Fruit fly (Drosophila melanogaster) whole organism, embryonic: ENCODE data around the gene CG31683.

Source experiments
- Abd-B ChIP-seq: fragments of 200-800 bp; sonication (Bioruptor generic); optimal IDR thresholded peaks from 2 replicates; lab custom pipeline; 2018; ENCODE audit warnings: missing biosample characterization, mild to moderate bottlenecking, missing genetic modification characterization, moderate library complexity
- BEAF-32 ChIP-seq: fragments of 200-800 bp; sonication (Bioruptor generic); optimal IDR thresholded peaks from 3 replicates; lab custom pipeline; 2017; ENCODE audit warnings: missing biosample characterization, missing genetic modification characterization, mild to moderate bottlenecking, moderate library complexity, missing genetic modification reagents
- C15 ChIP-seq: fragments of 200-800 bp; sonication (Bioruptor generic); IDR thresholded peaks from 3 replicates; pipeline ENCODE4 v1.3.6; 2022; ENCODE audit warnings: missing biosample characterization, missing genetic modification characterization
- CG1024 ChIP-seq: fragments of 200-800 bp; sonication (Bioruptor generic); IDR thresholded peaks from 2 replicates; pipeline ENCODE4 v1.3.6; 2022; ENCODE audit warnings: missing biosample characterization, missing genetic modification characterization
- CG10543 ChIP-seq: fragments of 200-800 bp; sonication (Bioruptor generic); optimal IDR thresholded peaks from 3 replicates; lab custom pipeline; 2017; ENCODE audit warnings: missing biosample characterization, mild to moderate bottlenecking, missing genetic modification characterization, moderate library complexity
- CG11398 ChIP-seq: fragments of 200-800 bp; sonication (Bioruptor generic); optimal IDR thresholded peaks from 2 replicates; lab custom pipeline; 2016; ENCODE audit warnings: missing biosample characterization, missing genetic modification characterization
- CG12769 ChIP-seq: fragments of 200-800 bp; sonication (Bioruptor generic); optimal IDR thresholded peaks from 2 replicates; lab custom pipeline; 2019; ENCODE audit warnings: missing biosample characterization, mild to moderate bottlenecking, missing genetic modification characterization, moderate library complexity
- CG13123 ChIP-seq: fragments of 200-800 bp; sonication (Bioruptor generic); optimal IDR thresholded peaks from 2 replicates; lab custom pipeline; 2016; ENCODE audit warnings: missing biosample characterization, missing genetic modification characterization
- CG13424 ChIP-seq: fragments of 200-800 bp; sonication (Bioruptor generic); optimal IDR thresholded peaks from 2 replicates; lab custom pipeline; 2019; ENCODE audit warnings: missing biosample characterization, mild to moderate bottlenecking, missing genetic modification characterization, moderate library complexity
- CG13624 ChIP-seq: fragments of 200-800 bp; sonication (Bioruptor generic); optimal IDR thresholded peaks from 2 replicates; lab custom pipeline; 2016; ENCODE audit warnings: missing biosample characterization, missing genetic modification characterization
- CG13894 ChIP-seq: fragments of 200-800 bp; sonication (Bioruptor generic); optimal IDR thresholded peaks from 3 replicates; lab custom pipeline; 2018; ENCODE audit warnings: missing biosample characterization, mild to moderate bottlenecking, missing genetic modification characterization, moderate library complexity
- CG2712 ChIP-seq: fragments of 200-800 bp; optimal IDR thresholded peaks from 3 replicates; lab custom pipeline; 2019; ENCODE audit warnings: missing biosample characterization, mild to moderate bottlenecking, missing genetic modification characterization, moderate library complexity
- CG34376 ChIP-seq: fragments of 200-800 bp; sonication (Bioruptor generic); optimal IDR thresholded peaks from 2 replicates; lab custom pipeline; 2018; ENCODE audit warnings: missing biosample characterization, mild to moderate bottlenecking, missing genetic modification characterization
- CG34422 ChIP-seq: fragments of 200-800 bp; sonication (Bioruptor generic); IDR thresholded peaks from 3 replicates; pipeline ENCODE4 v1.3.6; 2022; ENCODE audit warnings: missing biosample characterization, missing genetic modification characterization
- CG4707 ChIP-seq: fragments of 200-800 bp; sonication (Bioruptor generic); optimal IDR thresholded peaks from 2 replicates; lab custom pipeline; 2018; ENCODE audit warnings: missing biosample characterization, mild to moderate bottlenecking, missing genetic modification characterization, moderate library complexity
- CG4820 ChIP-seq: fragments of 200-800 bp; sonication (Bioruptor generic); optimal IDR thresholded peaks from 3 replicates; lab custom pipeline; 2016; ENCODE audit warnings: missing biosample characterization, missing genetic modification characterization
- Camta ChIP-seq: fragments of 200-800 bp; sonication (Bioruptor generic); optimal IDR thresholded peaks from 2 replicates; lab custom pipeline; 2016; ENCODE audit warnings: missing biosample characterization, missing genetic modification characterization
- Dip2 ChIP-seq: fragments of 200-800 bp; sonication (Bioruptor generic); IDR thresholded peaks from 2 replicates; pipeline ENCODE4 v1.3.6; 2022; ENCODE audit warnings: missing biosample characterization, missing genetic modification characterization
- Dll ChIP-seq: fragments of 200-800 bp; sonication (Bioruptor generic); IDR thresholded peaks from 4 replicates; pipeline ENCODE4 v1.3.6; 2022; ENCODE audit warnings: missing biosample characterization, missing genetic modification characterization; ENCODE audit not compliant: partially characterized antibody
- Dp ChIP-seq: fragments of 200-800 bp; sonication (Bioruptor generic); optimal IDR thresholded peaks from 2 replicates; lab custom pipeline; 2018; ENCODE audit warnings: missing biosample characterization, mild to moderate bottlenecking, missing genetic modification characterization, moderate library complexity
- Dref ChIP-seq: fragments of 200-800 bp; sonication (Bioruptor generic); IDR thresholded peaks from 2 replicates; pipeline ENCODE4 v1.3.6; 2022; ENCODE audit warnings: missing biosample characterization, missing genetic modification characterization
- Drgx ChIP-seq: fragments of 200-800 bp; sonication (Bioruptor generic); IDR thresholded peaks from 2 replicates; pipeline ENCODE4 v1.3.6; 2022; ENCODE audit warnings: missing biosample characterization, missing genetic modification characterization
- Fer3 ChIP-seq: fragments of 200-800 bp; sonication (Bioruptor generic); optimal IDR thresholded peaks from 2 replicates; lab custom pipeline; 2018; ENCODE audit warnings: missing biosample characterization, mild to moderate bottlenecking, missing genetic modification characterization, moderate library complexity
- HLH3B ChIP-seq: fragments of 200-800 bp; sonication (Bioruptor generic); IDR thresholded peaks from 2 replicates; pipeline ENCODE4 v1.3.6; 2022; ENCODE audit warnings: missing biosample characterization, missing genetic modification characterization
- Lim3 ChIP-seq: fragments of 200-800 bp; sonication (Bioruptor generic); IDR thresholded peaks from 2 replicates; pipeline ENCODE4 v1.3.6; 2022; ENCODE audit warnings: missing biosample characterization, missing genetic modification characterization
- NC2β ChIP-seq: fragments of 200-800 bp; sonication (Bioruptor generic); optimal IDR thresholded peaks from 2 replicates; lab custom pipeline; 2016; ENCODE audit warnings: missing biosample characterization, missing genetic modification characterization
- Nf-YA ChIP-seq: fragments of 200-800 bp; sonication (Bioruptor generic); IDR thresholded peaks from 2 replicates; pipeline ENCODE4 v1.3.6; 2022; ENCODE audit warnings: missing biosample characterization, missing genetic modification characterization
- Poxn ChIP-seq: fragments of 200-800 bp; sonication (Bioruptor generic); IDR thresholded peaks from 2 replicates; pipeline ENCODE4 v1.3.6; 2022; ENCODE audit warnings: missing biosample characterization, missing genetic modification characterization
- Vsx1 ChIP-seq: fragments of 200-800 bp; sonication (Bioruptor generic); optimal IDR thresholded peaks from 2 replicates; lab custom pipeline; 2017; ENCODE audit warnings: missing biosample characterization, mild to moderate bottlenecking, missing genetic modification characterization, missing genetic modification reagents
- ato ChIP-seq: fragments of 200-800 bp; sonication (Bioruptor generic); IDR thresholded peaks from 2 replicates; pipeline ENCODE4 v1.3.6; 2022; ENCODE audit warnings: missing biosample characterization, missing genetic modification characterization; ENCODE audit not compliant: partially characterized antibody
- cad ChIP-seq: fragments of >200 bp; optimal IDR thresholded peaks from 2 replicates; lab custom pipeline; 2017; ENCODE audit warnings: missing biosample characterization, missing genetic modification characterization
- caup ChIP-seq: fragments of 200-800 bp; sonication (Bioruptor generic); optimal IDR thresholded peaks from 3 replicates; lab custom pipeline; 2017; ENCODE audit warnings: missing biosample characterization, mild to moderate bottlenecking, missing genetic modification characterization, moderate library complexity; ENCODE audit not compliant: severe bottlenecking
- corto ChIP-seq: fragments of 200-800 bp; sonication (Bioruptor generic); optimal IDR thresholded peaks from 2 replicates; lab custom pipeline; 2016; ENCODE audit warnings: missing biosample characterization, mild to moderate bottlenecking, missing genetic modification characterization, moderate library complexity
- eyg ChIP-seq: fragments of 200-800 bp; sonication (Bioruptor generic); optimal IDR thresholded peaks from 3 replicates; lab custom pipeline; 2016; ENCODE audit warnings: missing biosample characterization, missing genetic modification characterization
- gfzf ChIP-seq: fragments of 200-800 bp; sonication (Bioruptor generic); optimal IDR thresholded peaks from 2 replicates; lab custom pipeline; 2016; ENCODE audit warnings: missing biosample characterization, mild to moderate bottlenecking, missing genetic modification characterization, moderate library complexity
- inv ChIP-seq: fragments of 200-800 bp; sonication (Bioruptor generic); IDR thresholded peaks from 2 replicates; pipeline ENCODE4 v1.3.6; 2022; ENCODE audit warnings: missing biosample characterization, missing genetic modification characterization; ENCODE audit not compliant: partially characterized antibody
- p53 ChIP-seq: fragments of 200-800 bp; sonication (Bioruptor generic); optimal IDR thresholded peaks from 2 replicates; lab custom pipeline; 2016; ENCODE audit warnings: missing biosample characterization, missing genetic modification characterization
- pum ChIP-seq: fragments of 200-800 bp; sonication (Bioruptor generic); optimal IDR thresholded peaks from 2 replicates; lab custom pipeline; 2016; ENCODE audit warnings: missing biosample characterization, missing genetic modification characterization
- ranshi ChIP-seq: fragments of 200-800 bp; sonication (Bioruptor generic); IDR thresholded peaks from 2 replicates; pipeline ENCODE4 v1.3.6; 2022; ENCODE audit warnings: missing biosample characterization, missing genetic modification characterization
- repo ChIP-seq: fragments of 200-800 bp; sonication (Bioruptor generic); optimal IDR thresholded peaks from 2 replicates; lab custom pipeline; 2016; ENCODE audit warnings: missing biosample characterization, missing genetic modification characterization
- sc ChIP-seq, 3 experiments: fragments of >200 bp in 2 of 3; fragments of 200-800 bp in 1 of 3; sonication (Bioruptor generic) in 1 of 3; optimal IDR thresholded peaks; 2 replicates in 2 of 3; 3 replicates in 1 of 3; lab custom pipeline; 2017; ENCODE audit warnings: mild to moderate bottlenecking in 1 of 3, missing biosample characterization in 1 of 3, missing genetic modification characterization in 1 of 3, missing genetic modification reagents in 1 of 3
- schlank ChIP-seq: fragments of 200-800 bp; sonication (Bioruptor generic); optimal IDR thresholded peaks from 2 replicates; lab custom pipeline; 2018; ENCODE audit warnings: missing biosample characterization, mild to moderate bottlenecking, missing genetic modification characterization
- sob ChIP-seq: fragments of 200-800 bp; sonication (Bioruptor generic); IDR thresholded peaks from 2 replicates; pipeline ENCODE4 v1.3.6; 2022; ENCODE audit warnings: missing biosample characterization, missing genetic modification characterization
- sr ChIP-seq: fragments of 200-800 bp; sonication (Bioruptor generic); IDR thresholded peaks from 3 replicates; pipeline ENCODE4 v1.3.6; 2022; ENCODE audit warnings: missing biosample characterization, missing genetic modification characterization
- tap ChIP-seq: fragments of 200-800 bp; optimal IDR thresholded peaks from 3 replicates; lab custom pipeline; 2019; ENCODE audit warnings: missing biosample characterization, mild to moderate bottlenecking, missing genetic modification characterization, moderate library complexity
- tll ChIP-seq, 2 experiments: fragments of 200-800 bp in 1 of 2; fragments of >200 bp in 1 of 2; sonication (Bioruptor generic) in 1 of 2; optimal IDR thresholded peaks; 2 replicates each; lab custom pipeline; 2017 to 2019; ENCODE audit warnings: missing biosample characterization in 2 of 2, missing genetic modification characterization in 2 of 2, mild to moderate bottlenecking in 1 of 2, moderate library complexity in 1 of 2
- tx ChIP-seq: fragments of 200-800 bp; sonication (Bioruptor generic); optimal IDR thresholded peaks from 2 replicates; lab custom pipeline; 2016; ENCODE audit warnings: missing biosample characterization, missing genetic modification characterization
- unc-4 ChIP-seq: fragments of 200-800 bp; sonication (Bioruptor generic); IDR thresholded peaks from 2 replicates; pipeline ENCODE4 v1.3.6; 2022; ENCODE audit warnings: missing biosample characterization, missing genetic modification characterization; ENCODE audit not compliant: partially characterized antibody
- z ChIP-seq: fragments of 200-800 bp; sonication (Bioruptor generic); IDR thresholded peaks from 3 replicates; pipeline ENCODE4 v1.3.6; 2022; ENCODE audit warnings: missing biosample characterization, missing genetic modification characterization

CG31683 gene

DNA sequence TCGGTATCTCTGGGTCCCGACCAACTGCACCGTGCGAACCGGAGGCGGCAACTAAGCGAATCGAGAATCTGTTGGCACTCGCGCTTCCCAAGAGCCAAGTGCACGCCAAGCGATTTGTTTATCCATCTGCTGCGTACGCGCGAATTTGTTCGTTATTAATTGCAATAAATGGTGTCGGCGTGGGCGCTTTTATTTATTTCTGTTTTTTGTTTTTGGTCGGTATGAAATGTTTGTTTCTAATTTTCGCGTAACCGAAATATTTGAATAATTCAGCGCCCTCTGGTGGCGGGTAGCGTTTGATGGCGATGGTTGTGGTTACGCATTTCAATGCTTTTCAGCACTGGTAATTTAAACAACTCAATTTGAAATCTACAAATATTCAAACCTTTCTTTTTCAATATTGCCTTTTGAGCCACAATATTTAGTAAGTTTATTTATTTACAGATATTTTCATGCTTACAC is 35.0 kb downstream of the CG31683 start, which contains the start of gene CG10947 (continued):
- TF ChIP-seq CG4820 (GFP tag; lab: Kevin White, UChicago) (peak; percentile 56), CG11398 (GFP tag; lab: Kevin White, UChicago) (peak; percentile 33), CG13424 (peak; percentile 64), eyg (GFP tag; lab: Kevin White, UChicago) (peak; percentile 57), Fer3 (tag; lab: Kevin White, UChicago) (peak; percentile 46), Dll (GFP tag; lab: Robert Waterston, UW) (peak; percentile 59; the same call in 3 of the 4 replicates), CG34376 (GFP tag; lab: Kevin White, UChicago) (peak; percentile 7), Dref (no peak), corto (GFP tag; lab: Kevin White, UChicago) (no peak), tll (GFP tag; optimal IDR thresholded peaks at IDR 0.05; lab: Kevin White, UChicago) (no peak), repo (GFP tag; lab: Kevin White, UChicago) (peak; percentile 68), Vsx1 (GFP tag; lab: Kevin White, UChicago) (peak; percentile 63), sc (optimal IDR thresholded peaks at IDR 0.05; lab: Kevin White, UChicago) (no peak), sc (GFP tag; optimal IDR thresholded peaks at IDR 0.05; lab: Kevin White, UChicago) (peak; percentile 18), CG34422 (no peak), z (GFP tag; lab: Robert Waterston, UW) (no peak), ranshi (GFP tag; lab: Robert Waterston, UW) (peak; percentile 71), schlank (tag; lab: Kevin White, UChicago) (no peak), CG13624 (GFP tag; lab: Kevin White, UChicago) (peak; percentile 82), pum (peak; percentile 59), Poxn (GFP tag; lab: Robert Waterston, UW) (no peak), sob (GFP tag; lab: Robert Waterston, UW) (peak; percentile 84), CG12769 (tag; lab: Kevin White, UChicago) (no peak), Lim3 (GFP tag; lab: Robert Waterston, UW) (no peak), CG1024 (GFP tag; lab: Robert Waterston, UW) (no peak; the same call in 1 of the 2 replicates), p53 (no peak), NC2β (GFP tag; lab: Kevin White, UChicago) (peak; percentile 61), Dip2 (GFP tag; lab: Robert Waterston, UW) (no peak), Nf-YA (GFP tag; lab: Robert Waterston, UW) (peak; percentile 31; the same call in 1 of the 2 replicates), gfzf (peak; percentile 16), CG13123 (GFP tag; lab: Kevin White, UChicago) (peak; percentile 57), CG10543 (GFP tag; lab: Kevin White, UChicago) (peak; percentile 6), unc-4 (GFP tag; lab: Robert Waterston, UW) (peak; percentile 62), tx (GFP tag; lab: Kevin White, UChicago) (peak; percentile 56), cad (GFP tag; lab: Kevin White, UChicago) (no peak), CG2712 (tag; lab: Kevin White, UChicago) (peak; percentile 47), CG13894 (tag; lab: Kevin White, UChicago) (no peak), Dp (peak; percentile 92), tap (tag; lab: Kevin White, UChicago) (peak; percentile 0), ato (GFP tag; lab: Robert Waterston, UW) (peak; percentile 39; the same call in 1 of the 2 replicates), inv (peak; percentile 51), Camta (GFP tag; lab: Kevin White, UChicago) (peak; percentile 59), caup (GFP tag; lab: Kevin White, UChicago) (peak; percentile 82), sr (GFP tag; lab: Robert Waterston, UW) (0 out of 3 replicates have a peak, but pooled peaks have one; percentile 29), Drgx (GFP tag; lab: Robert Waterston, UW) (no peak), C15 (GFP tag; lab: Robert Waterston, UW) (no peak), Abd-B (peak; percentile 38), BEAF-32 (peak; percentile 70), CG4707 (GFP tag; lab: Kevin White, UChicago) (peak; percentile 60), HLH3B (GFP tag; lab: Robert Waterston, UW) (peak; percentile 69)
